Fruit fly (Drosophila melanogaster) whole organism, embryonic: ENCODE data around the gene bbg.

Source experiments
- CG10959 ChIP-seq: fragments of 200-800 bp; sonication (Bioruptor generic); IDR thresholded peaks from 2 replicates; pipeline ENCODE4 v1.3.6; 2022; ENCODE audit warnings: missing biosample characterization, missing genetic modification characterization
- NFAT ChIP-seq: fragments of 200-800 bp; sonication (Bioruptor generic); IDR thresholded peaks from 2 replicates; pipeline ENCODE4 v1.3.6; 2022; ENCODE audit warnings: missing biosample characterization, missing genetic modification characterization
- Sin3A ChIP-seq: fragments of >200 bp; optimal IDR thresholded peaks from 2 replicates; lab custom pipeline; 2018
- chm ChIP-seq: fragments of 200-800 bp; sonication (Bioruptor generic); IDR thresholded peaks from 2 replicates; pipeline ENCODE4 v1.3.6; 2022; ENCODE audit warnings: missing biosample characterization, missing genetic modification characterization
- ems ChIP-seq: fragments of 200-800 bp; sonication (Bioruptor generic); optimal IDR thresholded peaks from 3 replicates; lab custom pipeline; 2016; ENCODE audit warnings: missing biosample characterization, missing genetic modification characterization

dm6 chr3L:14422135-14422534, 113.9 kb downstream of the bbg start:
- TF ChIP-seq CG10959 (GFP tag; lab: Robert Waterston, UW) (no peak), ems (no peak), chm (GFP tag; lab: Robert Waterston, UW) (no peak), Sin3A (lab: Kevin White, UChicago) (no peak), NFAT (GFP tag; lab: Robert Waterston, UW) (no peak)
